Worm (Caenorhabditis elegans) whole organism, L3 larva: Measurements from ENCODE around the gene glt-4.
A peak's percentile ranks its signal among the peaks of the same experiment; 100 is the strongest.

Experiments
- ceh-82 ChIP-seq: fragments of 150-350 bp; optimal IDR thresholded peaks from 2 replicates; lab custom pipeline; 2014; ENCODE audit warnings: missing biosample characterization, missing genetic modification characterization
- ceh-9 ChIP-seq: sonication (generic microtip); optimal IDR thresholded peaks from 2 replicates; lab custom pipeline; 2018; ENCODE audit warnings: missing biosample characterization, missing genetic modification characterization
- egl-27 ChIP-seq: sonication (generic microtip); optimal IDR thresholded peaks from 4 replicates; lab custom pipeline; 2017; ENCODE audit warnings: missing biosample characterization, missing genetic modification reagents, missing genetic modification characterization
- egl-5 ChIP-seq: fragments of 150-350 bp; optimal IDR thresholded peaks from 2 replicates; lab custom pipeline; 2017; ENCODE audit warnings: missing biosample characterization, missing genetic modification reagents, missing genetic modification characterization, inconsistent platforms
- elt-1 ChIP-seq: fragments of 150-350 bp; optimal IDR thresholded peaks from 2 replicates; lab custom pipeline; 2014; ENCODE audit warnings: missing biosample characterization, missing genetic modification characterization
- elt-2 ChIP-seq: sonication (generic microtip); optimal IDR thresholded peaks from 2 replicates; lab custom pipeline; 2016; ENCODE audit warnings: missing genetic modification reagents, mild to moderate bottlenecking, missing genetic modification characterization, missing compliant biosample characterization
- elt-3 ChIP-seq, 3 experiments: fragments of 150-350 bp in 1 of 3; sonication (generic microtip) in 2 of 3; optimal IDR thresholded peaks; 2 replicates in 2 of 3; 4 replicates in 1 of 3; lab custom pipeline; 2014 to 2017; ENCODE audit warnings: missing biosample characterization in 3 of 3, missing genetic modification characterization in 3 of 3
- eor-1 ChIP-seq, 2 experiments: fragments of 150-350 bp; optimal IDR thresholded peaks; 2 replicates each; lab custom pipeline; 2014 to 2018; ENCODE audit warnings: missing biosample characterization in 2 of 2, missing genetic modification characterization in 2 of 2
- fkh-10 ChIP-seq: sonication (generic microtip); optimal IDR thresholded peaks from 2 replicates; lab custom pipeline; 2017; ENCODE audit warnings: missing biosample characterization, missing genetic modification reagents, missing genetic modification characterization
- hmg-11 ChIP-seq: sonication (generic microtip); optimal IDR thresholded peaks from 2 replicates; lab custom pipeline; 2016; ENCODE audit warnings: missing genetic modification characterization, missing compliant biosample characterization
- lin-15B ChIP-seq: fragments of 150-350 bp; optimal IDR thresholded peaks from 2 replicates; lab custom pipeline; 2014; ENCODE audit warnings: missing biosample characterization, missing genetic modification characterization
- lin-39 ChIP-seq: fragments of 150-350 bp; optimal IDR thresholded peaks from 2 replicates; lab custom pipeline; 2018; ENCODE audit warnings: missing biosample characterization, missing genetic modification reagents, missing genetic modification characterization
- mdl-1 ChIP-seq: fragments of 150-350 bp; optimal IDR thresholded peaks from 2 replicates; lab custom pipeline; 2014; ENCODE audit warnings: missing biosample characterization, missing genetic modification characterization
- nfya-1 ChIP-seq: sonication (generic microtip); optimal IDR thresholded peaks from 2 replicates; lab custom pipeline; 2017; ENCODE audit warnings: missing genetic modification characterization, mild to moderate bottlenecking, missing compliant biosample characterization, antibody characterized with exemption, moderate library complexity; ENCODE audit not compliant: insufficient read depth
- nhr-11 ChIP-seq: fragments of 150-350 bp; optimal IDR thresholded peaks from 2 replicates; lab custom pipeline; 2014; ENCODE audit warnings: missing biosample characterization, missing genetic modification characterization
- nhr-12 ChIP-seq: fragments of 150-350 bp; optimal IDR thresholded peaks from 2 replicates; lab custom pipeline; 2014; ENCODE audit warnings: missing biosample characterization, missing genetic modification characterization
- nhr-23 ChIP-seq: fragments of 150-350 bp; optimal IDR thresholded peaks from 2 replicates; lab custom pipeline; 2014; ENCODE audit warnings: missing biosample characterization, missing genetic modification reagents, missing genetic modification characterization
- nhr-28 ChIP-seq: fragments of 150-350 bp; optimal IDR thresholded peaks from 2 replicates; lab custom pipeline; 2014; ENCODE audit warnings: missing biosample characterization, missing genetic modification characterization
- nhr-43 ChIP-seq: sonication (generic microtip); optimal IDR thresholded peaks from 2 replicates; lab custom pipeline; 2016; ENCODE audit warnings: mild to moderate bottlenecking, missing genetic modification characterization, missing compliant biosample characterization; ENCODE audit not compliant: poor library complexity, severe bottlenecking
- nhr-76 ChIP-seq: fragments of 150-350 bp; sonication (generic microtip); optimal IDR thresholded peaks from 5 replicates; lab custom pipeline; 2014; ENCODE audit warnings: missing biosample characterization, missing genetic modification characterization
- pha-4 ChIP-seq: fragments of 150-350 bp; optimal IDR thresholded peaks from 2 replicates; lab custom pipeline; 2014; ENCODE audit warnings: missing biosample characterization, missing genetic modification reagents, missing genetic modification characterization
- pqm-1 ChIP-seq: fragments of 150-350 bp; optimal IDR thresholded peaks from 2 replicates; lab custom pipeline; 2017; ENCODE audit warnings: missing biosample characterization, missing genetic modification characterization, inconsistent platforms
- skn-1 ChIP-seq: fragments of 150-350 bp; optimal IDR thresholded peaks from 2 replicates; lab custom pipeline; 2014; ENCODE audit warnings: missing biosample characterization, missing genetic modification characterization
- snpc-4 ChIP-seq: fragments of 150-350 bp; optimal IDR thresholded peaks from 2 replicates; lab custom pipeline; 2014; ENCODE audit warnings: missing biosample characterization, missing genetic modification characterization
- unc-62 ChIP-seq: fragments of 150-350 bp; sonication (generic microtip); optimal IDR thresholded peaks from 4 replicates; lab custom pipeline; 2014; ENCODE audit warnings: missing biosample characterization, missing genetic modification reagents, missing genetic modification characterization
- zag-1 ChIP-seq: fragments of 150-350 bp; optimal IDR thresholded peaks from 2 replicates; lab custom pipeline; 2014; ENCODE audit warnings: missing biosample characterization, missing genetic modification characterization
- ztf-11 ChIP-seq: fragments of 150-350 bp; optimal IDR thresholded peaks from 2 replicates; lab custom pipeline; 2014; ENCODE audit warnings: missing biosample characterization, missing genetic modification characterization
- ztf-4 ChIP-seq: fragments of 150-350 bp; optimal IDR thresholded peaks from 2 replicates; lab custom pipeline; 2014; ENCODE audit warnings: missing biosample characterization, missing genetic modification characterization

The glt-4 gene

DNA sequence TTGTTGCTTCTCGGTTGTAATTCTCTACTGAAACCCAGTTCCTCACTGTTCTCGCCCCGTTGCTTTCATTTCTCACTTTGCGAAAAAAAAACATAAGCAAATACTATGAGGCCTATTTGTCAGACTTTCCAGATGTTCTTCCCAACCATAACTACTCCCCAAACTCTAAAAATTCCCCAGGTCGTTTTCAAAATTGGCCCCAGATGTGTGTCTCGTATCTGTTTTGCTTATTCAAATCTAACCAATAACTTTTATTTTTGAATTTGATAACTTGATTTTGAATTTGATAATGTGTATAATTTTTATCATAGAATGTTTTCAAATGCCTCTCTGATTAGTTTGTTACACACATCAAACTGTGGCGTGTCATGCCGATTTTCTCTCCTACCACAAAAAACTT is 4.6 kb downstream of the glt-4 start:
- no peak for TF ChIP-seq eor-1 (tag; optimal IDR thresholded peaks at IDR 0.05; lab: Kevin White, UChicago)
- TF ChIP-seq nhr-28 (tag; lab: Kevin White, UChicago) = no peak
- TF ChIP-seq, all 47 proteins: peak for 0

DNA sequence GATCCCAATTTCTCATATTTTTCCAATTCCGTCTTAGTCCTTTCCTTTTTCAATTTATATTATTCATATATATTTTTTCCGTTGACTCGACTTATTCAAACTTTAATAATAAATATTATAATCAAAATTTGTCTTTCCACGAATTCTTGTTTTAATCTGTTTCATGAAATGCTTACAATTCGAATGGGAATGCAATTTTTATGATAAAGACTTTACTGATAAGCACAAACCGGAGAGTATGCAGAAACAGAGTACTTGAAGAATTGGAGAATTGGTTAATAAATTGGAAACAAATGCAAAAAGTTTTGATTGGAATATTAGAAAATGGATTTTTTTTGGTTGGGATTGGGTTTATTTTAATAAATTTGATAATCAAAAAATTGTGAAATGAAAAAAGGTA is 5.1 kb downstream of the glt-4 start:
- peak; percentile 17 for TF ChIP-seq pha-4 (tag; lab: Kevin White, UChicago)
- TF ChIP-seq elt-2 (tag; lab: Kevin White, UChicago) = peak; percentile 74
- no peak for TF ChIP-seq mdl-1 (tag; lab: Kevin White, UChicago)
- TF ChIP-seq pqm-1 (tag; lab: Kevin White, UChicago) = peak; percentile 33

DNA sequence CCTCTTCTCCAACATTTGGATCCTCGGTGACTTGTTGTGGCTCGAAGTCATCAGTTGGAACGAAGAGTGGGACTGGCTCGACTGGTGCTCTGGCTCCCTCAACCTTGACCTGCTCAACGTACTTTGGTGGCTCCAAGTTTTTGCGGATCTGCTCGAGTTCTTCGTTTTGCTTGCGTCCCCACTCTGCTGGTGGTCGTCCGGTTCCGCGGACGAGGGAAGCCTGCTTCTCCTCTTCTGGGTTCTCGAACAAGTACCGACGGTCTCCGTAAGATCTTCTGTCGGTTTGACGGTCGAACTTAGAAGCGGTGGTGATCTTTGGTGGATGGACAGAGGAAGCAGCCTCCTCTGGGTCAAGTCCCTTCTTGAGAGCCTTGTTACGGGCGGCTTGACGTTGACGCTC is 5.5 kb downstream of the glt-4 start:
- TF ChIP-seq snpc-4 (tag; lab: Kevin White, UChicago) = no peak
- TF ChIP-seq nhr-12 = no peak
- TF ChIP-seq fkh-10 (GFP tag; lab: Kevin White, UChicago) = no peak
- no peak for TF ChIP-seq elt-3 (tag; optimal IDR thresholded peaks at IDR 0.05; lab: Kevin White, UChicago)
- TF ChIP-seq ztf-11 (tag; lab: Kevin White, UChicago) = no peak
- no peak for TF ChIP-seq ceh-9
- no peak for TF ChIP-seq ceh-82 (tag; lab: Kevin White, UChicago)
- no peak for TF ChIP-seq unc-62 (GFP tag; lab: Kevin White, UChicago)
- TF ChIP-seq lin-15B (tag; lab: Kevin White, UChicago) = no peak

DNA sequence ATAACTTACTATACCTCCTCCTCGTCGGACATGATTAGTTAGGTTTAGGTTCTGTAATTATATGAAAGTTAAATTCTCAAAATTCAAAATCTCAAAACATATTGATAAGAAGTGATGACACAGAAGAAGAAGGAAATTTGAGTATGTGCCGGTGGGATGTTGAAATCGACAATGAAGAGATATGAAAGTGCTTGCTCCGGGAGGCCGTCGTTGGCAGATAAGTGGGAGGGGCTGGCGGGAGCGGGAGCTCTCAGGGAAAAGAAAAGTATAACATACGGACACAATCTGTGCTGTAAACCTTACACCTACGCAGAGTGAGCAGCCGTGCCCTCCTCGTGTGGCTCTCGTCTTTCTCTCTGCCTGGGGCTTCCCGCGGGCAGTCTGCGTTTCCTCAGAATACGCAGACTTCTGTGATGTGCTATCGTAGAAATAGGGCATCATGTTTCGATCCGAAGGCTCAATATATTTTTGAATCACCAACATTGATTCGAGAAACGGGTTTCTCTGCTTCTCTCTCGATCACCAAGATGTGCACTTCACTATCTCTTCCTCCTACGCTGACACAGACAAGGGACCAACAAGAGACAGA is 7.0 kb downstream of the glt-4 start, which contains the start of gene mup-2:
TSS of gene mup-2 (minus strand) at position 51 of the 589 bp plus-strand sequence.
- no peak for TF ChIP-seq egl-5 (tag; lab: Kevin White, UChicago)
- no peak for TF ChIP-seq nhr-28 (tag; lab: Kevin White, UChicago)
- TF ChIP-seq egl-27 = no peak
- peak; percentile 15 for TF ChIP-seq nfya-1 (tag; lab: Kevin White, UChicago)
- TF ChIP-seq pha-4 (tag; lab: Kevin White, UChicago) = no peak
- TF ChIP-seq hmg-11 (tag; lab: Kevin White, UChicago) = no peak
- no peak for TF ChIP-seq elt-3 (tag; optimal IDR thresholded peaks at IDR 0.05; lab: Kevin White, UChicago)
- TF ChIP-seq elt-1 (tag; lab: Kevin White, UChicago) = no peak
- TF ChIP-seq zag-1 (tag; lab: Kevin White, UChicago) = no peak
- TF ChIP-seq snpc-4 (tag; lab: Kevin White, UChicago) = no peak
- no peak for TF ChIP-seq pqm-1 (tag; lab: Kevin White, UChicago)
- TF ChIP-seq lin-39 (tag; lab: Kevin White, UChicago) = peak; percentile 33
- TF ChIP-seq, all 47 proteins: peak for 2

DNA sequence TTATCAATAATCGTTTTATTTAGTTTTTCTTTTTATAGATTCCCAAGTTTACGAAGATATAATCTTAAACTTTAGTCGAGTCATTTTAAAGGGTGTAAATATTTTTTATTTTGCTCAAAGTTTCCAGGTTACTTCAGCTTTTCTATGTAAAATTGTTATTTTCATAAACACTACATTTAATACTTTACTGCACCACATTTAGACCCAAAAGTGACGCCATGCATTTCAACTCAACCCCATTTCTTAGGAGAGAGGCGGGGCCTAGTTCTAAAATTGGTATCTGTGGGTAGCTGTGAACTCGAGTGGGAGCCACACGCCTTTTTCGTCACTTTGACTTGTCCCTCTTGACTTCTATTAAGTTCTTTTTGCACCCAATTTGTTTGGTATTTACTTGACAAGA is 9.4 kb downstream of the glt-4 start, which contains the start of gene T22E5.1:
TSS of gene T22E5.1 (plus strand) at position 301 of the 400 bp plus-strand sequence.
- TF ChIP-seq nhr-76 = no peak
- no peak for TF ChIP-seq ztf-11 (tag; lab: Kevin White, UChicago)
- no peak for TF ChIP-seq nhr-11 (tag; lab: Kevin White, UChicago)
- TF ChIP-seq skn-1 (tag; lab: Kevin White, UChicago) = no peak
- TF ChIP-seq ztf-4 (tag; lab: Kevin White, UChicago) = no peak
- TF ChIP-seq pha-4 (tag; lab: Kevin White, UChicago) = no peak
- no peak for TF ChIP-seq fkh-10 (GFP tag; lab: Kevin White, UChicago)
- no peak for TF ChIP-seq nhr-43 (tag; lab: Kevin White, UChicago)
- TF ChIP-seq pqm-1 (tag; lab: Kevin White, UChicago) = no peak
- no peak for TF ChIP-seq ceh-82 (tag; lab: Kevin White, UChicago)
- TF ChIP-seq, all 47 proteins: peak for 0

DNA sequence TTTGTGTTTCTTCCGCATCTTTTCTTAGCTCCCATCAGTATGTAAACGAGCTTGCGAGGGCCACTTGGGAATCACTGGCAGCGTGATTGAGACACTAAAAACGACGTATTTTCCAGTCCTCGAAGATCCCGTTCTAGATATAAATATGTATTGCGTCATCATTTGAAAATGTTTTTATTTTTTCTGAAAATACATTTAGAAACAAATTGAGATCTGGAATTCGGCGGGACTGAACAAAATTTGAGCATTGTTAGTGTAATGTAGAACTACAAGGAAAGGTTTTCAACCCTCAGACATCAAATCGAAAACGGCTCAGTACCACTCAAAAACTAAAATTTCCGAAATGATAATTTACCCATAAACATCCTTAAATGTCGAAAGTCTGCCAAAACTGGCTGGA is 10.4 kb downstream of the glt-4 start:
- TF ChIP-seq elt-1 (tag; lab: Kevin White, UChicago) (peak; percentile 11), nhr-23 (tag; lab: Kevin White, UChicago) (no peak), lin-39 (tag; lab: Kevin White, UChicago) (peak; percentile 31)
- TF ChIP-seq, all 47 proteins: peak for 2
